Worm (Caenorhabditis elegans) whole organism, L3 larva: ENCODE data around the gene B0252.8.

Source experiments
- R02D3.7 ChIP-seq: fragments of 150-350 bp; optimal IDR thresholded peaks from 2 replicates; lab custom pipeline; 2014; ENCODE audit warnings: missing biosample characterization, missing genetic modification characterization
- ama-1 ChIP-seq: fragments of 150-350 bp; optimal IDR thresholded peaks from 2 replicates; lab custom pipeline; 2018
- egl-27 ChIP-seq: sonication (generic microtip); optimal IDR thresholded peaks from 4 replicates; lab custom pipeline; 2017; ENCODE audit warnings: missing biosample characterization, missing genetic modification reagents, missing genetic modification characterization
- elt-3 ChIP-seq, 3 experiments: fragments of 150-350 bp in 1 of 3; sonication (generic microtip) in 2 of 3; optimal IDR thresholded peaks; 2 replicates in 2 of 3; 4 replicates in 1 of 3; lab custom pipeline; 2014 to 2017; ENCODE audit warnings: missing biosample characterization in 3 of 3, missing genetic modification characterization in 3 of 3
- fkh-10 ChIP-seq: sonication (generic microtip); optimal IDR thresholded peaks from 2 replicates; lab custom pipeline; 2017; ENCODE audit warnings: missing biosample characterization, missing genetic modification reagents, missing genetic modification characterization
- mdl-1 ChIP-seq: fragments of 150-350 bp; optimal IDR thresholded peaks from 2 replicates; lab custom pipeline; 2014; ENCODE audit warnings: missing biosample characterization, missing genetic modification characterization
- nhr-67 ChIP-seq: fragments of 150-350 bp; optimal IDR thresholded peaks from 2 replicates; lab custom pipeline; 2014; ENCODE audit warnings: missing biosample characterization, missing genetic modification characterization
- pqm-1 ChIP-seq: fragments of 150-350 bp; optimal IDR thresholded peaks from 2 replicates; lab custom pipeline; 2017; ENCODE audit warnings: missing biosample characterization, missing genetic modification characterization, inconsistent platforms
- zag-1 ChIP-seq: fragments of 150-350 bp; optimal IDR thresholded peaks from 2 replicates; lab custom pipeline; 2014; ENCODE audit warnings: missing biosample characterization, missing genetic modification characterization

ce11 chrII:6870803-6871202 lies 45.2 kb upstream of the B0252.8 start, which contains the start of gene clhm-1:
- TF ChIP-seq elt-3 (tag; optimal IDR thresholded peaks at IDR 0.05; lab: Kevin White, UChicago): no peak
- no peak for TF ChIP-seq ama-1
- TF ChIP-seq egl-27 (tag; lab: Kevin White, UChicago): no peak
- TF ChIP-seq fkh-10 (GFP tag; lab: Kevin White, UChicago): no peak
- TF ChIP-seq pqm-1 (tag; lab: Kevin White, UChicago): no peak
- no peak for TF ChIP-seq R02D3.7 (tag; lab: Kevin White, UChicago)
- TF ChIP-seq mdl-1 (tag; lab: Kevin White, UChicago): no peak
- TF ChIP-seq zag-1 (tag; lab: Kevin White, UChicago): no peak
- TF ChIP-seq nhr-67 (tag; lab: Kevin White, UChicago): no peak
